Fruit fly (Drosophila melanogaster) whole organism, embryonic: Measurements from ENCODE around the gene LysRS.
A peak's percentile ranks its signal among the peaks of the same experiment; 100 is the strongest.

Experiments
- Atf-2 ChIP-seq: fragments of 200-800 bp; sonication (Bioruptor generic); optimal IDR thresholded peaks from 2 replicates; lab custom pipeline; 2016; ENCODE audit warnings: missing biosample characterization, missing genetic modification characterization
- Atf3 ChIP-seq: fragments of 200-800 bp; sonication (Bioruptor generic); optimal IDR thresholded peaks from 3 replicates; lab custom pipeline; 2016; ENCODE audit warnings: missing biosample characterization, missing genetic modification characterization
- B-H1 ChIP-seq: fragments of 200-800 bp; sonication (Bioruptor generic); IDR thresholded peaks from 3 replicates; pipeline ENCODE4 v1.3.6; 2022; ENCODE audit warnings: missing biosample characterization, missing genetic modification characterization
- Bdp1 ChIP-seq: fragments of 200-800 bp; sonication (Bioruptor generic); optimal IDR thresholded peaks from 3 replicates; lab custom pipeline; 2016; ENCODE audit warnings: missing biosample characterization, missing genetic modification characterization
- CG12391 ChIP-seq: fragments of 200-800 bp; sonication (Bioruptor generic); optimal IDR thresholded peaks from 3 replicates; lab custom pipeline; 2018; ENCODE audit warnings: missing biosample characterization, mild to moderate bottlenecking, missing genetic modification characterization, moderate library complexity
- CG12659 ChIP-seq: fragments of 200-800 bp; sonication (Bioruptor generic); optimal IDR thresholded peaks from 3 replicates; lab custom pipeline; 2017; ENCODE audit warnings: mild to moderate bottlenecking, missing biosample characterization, missing genetic modification reagents, missing genetic modification characterization
- CG14014 ChIP-seq: fragments of 200-800 bp; sonication (Bioruptor generic); IDR thresholded peaks from 2 replicates; pipeline ENCODE4 v1.3.6; 2022; ENCODE audit warnings: missing biosample characterization, missing genetic modification characterization
- CG14710 ChIP-seq: fragments of 200-800 bp; sonication (Bioruptor generic); optimal IDR thresholded peaks from 3 replicates; lab custom pipeline; 2019; ENCODE audit warnings: missing biosample characterization, mild to moderate bottlenecking, missing genetic modification characterization, moderate library complexity
- CG14860 ChIP-seq: fragments of 200-800 bp; sonication (Bioruptor generic); IDR thresholded peaks from 3 replicates; pipeline ENCODE4 v1.3.6; 2022; ENCODE audit warnings: missing biosample characterization, missing genetic modification characterization; ENCODE audit not compliant: partially characterized antibody
- CG15601 ChIP-seq: fragments of 200-800 bp; sonication (Bioruptor generic); optimal IDR thresholded peaks from 3 replicates; lab custom pipeline; 2019; ENCODE audit warnings: missing biosample characterization, mild to moderate bottlenecking, missing genetic modification characterization, moderate library complexity
- CG17186 ChIP-seq: fragments of 200-800 bp; sonication (Bioruptor generic); optimal IDR thresholded peaks from 3 replicates; lab custom pipeline; 2017; ENCODE audit warnings: missing biosample characterization, missing genetic modification reagents, missing genetic modification characterization
- CG17328 ChIP-seq: fragments of 200-800 bp; sonication (Bioruptor generic); IDR thresholded peaks from 2 replicates; pipeline ENCODE4 v1.3.6; 2022; ENCODE audit warnings: missing biosample characterization, missing genetic modification characterization
- CG17829 ChIP-seq: fragments of 200-800 bp; optimal IDR thresholded peaks from 2 replicates; lab custom pipeline; 2019; ENCODE audit warnings: missing biosample characterization, mild to moderate bottlenecking, missing genetic modification characterization, moderate library complexity
- CG18476 ChIP-seq: fragments of 200-800 bp; sonication (Bioruptor generic); optimal IDR thresholded peaks from 2 replicates; lab custom pipeline; 2016; ENCODE audit warnings: missing biosample characterization, mild to moderate bottlenecking, missing genetic modification characterization
- CG30403 ChIP-seq: fragments of 200-800 bp; sonication (Bioruptor generic); optimal IDR thresholded peaks from 3 replicates; lab custom pipeline; 2016; ENCODE audit warnings: missing biosample characterization, missing genetic modification characterization
- CG32767 ChIP-seq: fragments of 200-800 bp; sonication (Bioruptor generic); IDR thresholded peaks from 2 replicates; pipeline ENCODE4 v1.3.6; 2022; ENCODE audit warnings: missing biosample characterization, missing genetic modification characterization
- CG32772 ChIP-seq: fragments of 200-800 bp; sonication (Bioruptor generic); IDR thresholded peaks from 2 replicates; pipeline ENCODE4 v1.3.6; 2022; ENCODE audit warnings: missing biosample characterization, missing genetic modification characterization
- CG33557 ChIP-seq: fragments of 200-800 bp; sonication (Bioruptor generic); optimal IDR thresholded peaks from 2 replicates; lab custom pipeline; 2019; ENCODE audit warnings: missing biosample characterization, mild to moderate bottlenecking, missing genetic modification characterization, moderate library complexity
- CG3838 ChIP-seq: fragments of 200-800 bp; sonication (Bioruptor generic); optimal IDR thresholded peaks from 3 replicates; lab custom pipeline; 2016; ENCODE audit warnings: missing biosample characterization, missing genetic modification characterization
- CG3847 ChIP-seq: fragments of 200-800 bp; sonication (Bioruptor generic); IDR thresholded peaks from 2 replicates; pipeline ENCODE4 v1.3.6; 2022; ENCODE audit warnings: missing biosample characterization, missing genetic modification characterization
- CG6765 ChIP-seq: fragments of 200-800 bp; sonication (Bioruptor generic); optimal IDR thresholded peaks from 3 replicates; lab custom pipeline; 2017; ENCODE audit warnings: missing biosample characterization, mild to moderate bottlenecking, missing genetic modification characterization
- CG8089 ChIP-seq: fragments of 200-800 bp; sonication (Bioruptor generic); optimal IDR thresholded peaks from 3 replicates; lab custom pipeline; 2016; ENCODE audit warnings: missing biosample characterization, missing genetic modification characterization
- CG8765 ChIP-seq: fragments of 200-800 bp; sonication (Bioruptor generic); IDR thresholded peaks from 2 replicates; pipeline ENCODE4 v1.3.6; 2022; ENCODE audit warnings: missing biosample characterization, missing genetic modification characterization
- Chrac-16 ChIP-seq: fragments of 200-800 bp; sonication (Bioruptor generic); optimal IDR thresholded peaks from 3 replicates; lab custom pipeline; 2016; ENCODE audit warnings: missing biosample characterization, missing genetic modification characterization
- D ChIP-seq, 2 experiments: fragments of 200-800 bp in 1 of 2; fragments of >200 bp in 1 of 2; sonication (Bioruptor generic) in 1 of 2; optimal IDR thresholded peaks; 2 replicates in 1 of 2; 3 replicates in 1 of 2; lab custom pipeline; 2017; ENCODE audit warnings: mild to moderate bottlenecking in 1 of 2, missing biosample characterization in 1 of 2, missing genetic modification characterization in 1 of 2, missing genetic modification reagents in 1 of 2
- Deaf1 ChIP-seq: fragments of 200-800 bp; optimal IDR thresholded peaks from 3 replicates; lab custom pipeline; 2019; ENCODE audit warnings: missing biosample characterization, mild to moderate bottlenecking, missing genetic modification characterization, moderate library complexity
- Dip3 ChIP-seq: fragments of 200-800 bp; sonication (Bioruptor generic); optimal IDR thresholded peaks from 3 replicates; lab custom pipeline; 2016; ENCODE audit warnings: missing biosample characterization, missing genetic modification characterization
- Hand ChIP-seq: fragments of 200-800 bp; sonication (Bioruptor generic); optimal IDR thresholded peaks from 2 replicates; lab custom pipeline; 2017; ENCODE audit warnings: mild to moderate bottlenecking, missing biosample characterization, missing genetic modification reagents, missing genetic modification characterization
- Hr3 ChIP-seq: fragments of 200-800 bp; sonication (Bioruptor generic); optimal IDR thresholded peaks from 3 replicates; lab custom pipeline; 2016; ENCODE audit warnings: missing biosample characterization, missing genetic modification characterization
- Mrtf ChIP-seq: fragments of 200-800 bp; sonication (Bioruptor generic); IDR thresholded peaks from 3 replicates; pipeline ENCODE4 v1.3.6; 2022; ENCODE audit warnings: missing biosample characterization, missing genetic modification characterization
- PHDP ChIP-seq: fragments of 200-800 bp; sonication (Bioruptor generic); optimal IDR thresholded peaks from 3 replicates; lab custom pipeline; 2018; ENCODE audit warnings: missing biosample characterization, mild to moderate bottlenecking, missing genetic modification characterization, moderate library complexity
- Ptx1 ChIP-seq: fragments of 200-800 bp; sonication (Bioruptor generic); IDR thresholded peaks from 2 replicates; pipeline ENCODE4 v1.3.6; 2022; ENCODE audit warnings: missing biosample characterization, missing genetic modification characterization
- Ravus ChIP-seq: fragments of 200-800 bp; sonication (Bioruptor generic); IDR thresholded peaks from 2 replicates; pipeline ENCODE4 v1.3.6; 2022; ENCODE audit warnings: missing biosample characterization, missing genetic modification characterization
- Six4 ChIP-seq: fragments of 200-800 bp; sonication (Bioruptor generic); optimal IDR thresholded peaks from 2 replicates; lab custom pipeline; 2016; ENCODE audit warnings: missing biosample characterization, missing genetic modification characterization
- aop ChIP-seq: fragments of 200-800 bp; sonication (Bioruptor generic); IDR thresholded peaks from 2 replicates; pipeline ENCODE4 v1.3.6; 2022; ENCODE audit warnings: missing biosample characterization, missing genetic modification characterization
- bcd ChIP-seq: fragments of 200-800 bp; sonication (Bioruptor generic); optimal IDR thresholded peaks from 2 replicates; lab custom pipeline; 2017; ENCODE audit warnings: missing biosample characterization, mild to moderate bottlenecking, missing genetic modification characterization
- bigmax ChIP-seq: fragments of 200-800 bp; sonication (Bioruptor generic); optimal IDR thresholded peaks from 2 replicates; lab custom pipeline; 2018; ENCODE audit warnings: missing biosample characterization, mild to moderate bottlenecking, missing genetic modification characterization
- caup ChIP-seq: fragments of 200-800 bp; sonication (Bioruptor generic); optimal IDR thresholded peaks from 3 replicates; lab custom pipeline; 2017; ENCODE audit warnings: missing biosample characterization, mild to moderate bottlenecking, missing genetic modification characterization, moderate library complexity; ENCODE audit not compliant: severe bottlenecking
- chif ChIP-seq, 2 experiments: fragments of 200-800 bp; sonication (Bioruptor generic); optimal IDR thresholded peaks; 3 replicates each; lab custom pipeline; 2016; ENCODE audit warnings: missing biosample characterization in 2 of 2, missing genetic modification characterization in 2 of 2
- esg ChIP-seq: fragments of 200-800 bp; sonication (Bioruptor generic); conservative IDR thresholded peaks from 2 replicates; pipeline ENCODE4 v1.3.6; 2022; ENCODE audit warnings: missing biosample characterization, missing genetic modification characterization
- ewg ChIP-seq: fragments of 200-800 bp; sonication (Bioruptor generic); optimal IDR thresholded peaks from 3 replicates; lab custom pipeline; 2017; ENCODE audit warnings: mild to moderate bottlenecking, missing biosample characterization, missing genetic modification reagents, missing genetic modification characterization
- hth ChIP-seq: fragments of >200 bp; optimal IDR thresholded peaks from 2 replicates; lab custom pipeline; 2017; ENCODE audit warnings: inconsistent platforms
- jing ChIP-seq: fragments of 200-800 bp; sonication (Bioruptor generic); optimal IDR thresholded peaks from 2 replicates; lab custom pipeline; 2018; ENCODE audit warnings: missing biosample characterization, mild to moderate bottlenecking, missing genetic modification characterization
- nerfin-2 ChIP-seq: fragments of 200-800 bp; sonication (Bioruptor generic); IDR thresholded peaks from 2 replicates; pipeline ENCODE4 v1.3.6; 2022; ENCODE audit warnings: missing biosample characterization, missing genetic modification characterization; ENCODE audit not compliant: partially characterized antibody
- nmo ChIP-seq: fragments of 200-800 bp; sonication (Bioruptor generic); optimal IDR thresholded peaks from 2 replicates; lab custom pipeline; 2018; ENCODE audit warnings: missing biosample characterization, mild to moderate bottlenecking, missing genetic modification characterization, moderate library complexity
- org-1 ChIP-seq: fragments of 200-800 bp; sonication (Bioruptor generic); optimal IDR thresholded peaks from 2 replicates; lab custom pipeline; 2017; ENCODE audit warnings: missing biosample characterization, missing genetic modification characterization
- pros ChIP-seq: fragments of 200-800 bp; sonication (Bioruptor generic); optimal IDR thresholded peaks from 3 replicates; lab custom pipeline; 2019; ENCODE audit warnings: missing biosample characterization, mild to moderate bottlenecking, missing genetic modification characterization, moderate library complexity
- repo ChIP-seq: fragments of 200-800 bp; sonication (Bioruptor generic); optimal IDR thresholded peaks from 2 replicates; lab custom pipeline; 2016; ENCODE audit warnings: missing biosample characterization, missing genetic modification characterization
- sima ChIP-seq: fragments of 200-800 bp; sonication (Bioruptor generic); optimal IDR thresholded peaks from 2 replicates; lab custom pipeline; 2016; ENCODE audit warnings: missing biosample characterization, missing genetic modification characterization
- sr ChIP-seq: fragments of 200-800 bp; sonication (Bioruptor generic); IDR thresholded peaks from 3 replicates; pipeline ENCODE4 v1.3.6; 2022; ENCODE audit warnings: missing biosample characterization, missing genetic modification characterization
- tgo ChIP-seq: fragments of 200-800 bp; sonication (Bioruptor generic); IDR thresholded peaks from 3 replicates; pipeline ENCODE4 v1.3.6; 2022; ENCODE audit warnings: missing biosample characterization, missing genetic modification characterization
- trem ChIP-seq: fragments of 200-800 bp; optimal IDR thresholded peaks from 3 replicates; lab custom pipeline; 2019; ENCODE audit warnings: missing biosample characterization, mild to moderate bottlenecking, missing genetic modification characterization, moderate library complexity

Gene LysRS

DNA sequence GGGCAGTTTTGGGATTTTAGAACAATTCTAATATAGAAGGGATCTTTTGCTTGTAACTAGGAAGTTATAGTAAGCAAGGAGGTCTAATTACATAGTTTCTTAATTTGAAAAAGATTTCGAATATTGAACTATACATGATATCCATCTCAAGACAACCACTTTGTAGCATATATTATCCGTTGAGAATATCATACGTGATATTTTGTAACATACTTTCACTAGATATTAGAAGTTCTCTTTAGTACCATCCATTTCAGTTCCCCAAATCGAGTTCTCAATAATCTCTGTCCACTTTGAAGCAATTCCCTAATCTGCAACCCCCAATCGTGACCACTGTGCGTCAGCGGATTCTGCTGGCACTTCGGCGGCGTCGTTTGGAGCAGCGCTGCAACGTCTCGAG, 6.8 kb upstream of the LysRS start (continued):
- TF ChIP-seq bigmax (GFP tag; lab: Kevin White, UChicago): no peak
- no peak for TF ChIP-seq Ravus (GFP tag; lab: Robert Waterston, UW)
- peak; percentile 39 for TF ChIP-seq CG12391 (tag; lab: Kevin White, UChicago)
- peak; percentile 1 for TF ChIP-seq Atf-2 (GFP tag; lab: Kevin White, UChicago)
- no peak for TF ChIP-seq B-H1 (GFP tag; lab: Robert Waterston, UW)
- peak; percentile 36 for TF ChIP-seq CG30403 (GFP tag; lab: Kevin White, UChicago)
- no peak for TF ChIP-seq sr (GFP tag; lab: Robert Waterston, UW)
- TF ChIP-seq Atf3: no peak
- no peak for TF ChIP-seq CG3847 (GFP tag; lab: Robert Waterston, UW)
- no peak for TF ChIP-seq jing
- no peak for TF ChIP-seq hth (lab: Kevin White, UChicago)
- no peak for TF ChIP-seq repo (GFP tag; lab: Kevin White, UChicago)
- TF ChIP-seq CG6765 (GFP tag; lab: Kevin White, UChicago): no peak
- no peak for TF ChIP-seq Mrtf
- no peak for TF ChIP-seq Deaf1 (tag; lab: Kevin White, UChicago)
- no peak for TF ChIP-seq Hr3 (GFP tag; lab: Kevin White, UChicago)
- peak; percentile 50; the same call in 1 of the 2 replicates for TF ChIP-seq CG32772 (GFP tag; lab: Robert Waterston, UW)
- TF ChIP-seq CG14860 (GFP tag; lab: Robert Waterston, UW): no peak
- no peak for TF ChIP-seq pros (GFP tag; lab: Kevin White, UChicago)
- peak; percentile 37 for TF ChIP-seq CG17829 (tag; lab: Kevin White, UChicago)
- no peak for TF ChIP-seq CG18476 (GFP tag; lab: Kevin White, UChicago)
- TF ChIP-seq PHDP (tag; lab: Kevin White, UChicago): no peak
- no peak for TF ChIP-seq esg (GFP tag; lab: Robert Waterston, UW)
- TF ChIP-seq tgo (GFP tag; lab: Robert Waterston, UW): no peak
- peak; percentile 60 for TF ChIP-seq nmo (GFP tag; lab: Kevin White, UChicago)
- TF ChIP-seq CG14710 (tag; lab: Kevin White, UChicago): peak; percentile 32
- no peak for TF ChIP-seq CG8765 (GFP tag; lab: Robert Waterston, UW)
- peak; percentile 13 for TF ChIP-seq CG12659 (GFP tag; lab: Kevin White, UChicago)
- no peak for TF ChIP-seq CG32767 (GFP tag; lab: Robert Waterston, UW)
- no peak for TF ChIP-seq CG17186
- TF ChIP-seq aop (GFP tag; lab: Robert Waterston, UW): no peak
- peak; percentile 6 for TF ChIP-seq ewg
- TF ChIP-seq nerfin-2: no peak
- TF ChIP-seq chif (GFP tag; optimal IDR thresholded peaks at IDR 0.05; lab: Kevin White, UChicago): peak in 1 of 2 experiments; percentile 1
- TF ChIP-seq CG14014 (GFP tag; lab: Robert Waterston, UW): no peak
- peak; percentile 16 for TF ChIP-seq Chrac-16
- peak; percentile 15 for TF ChIP-seq CG33557 (GFP tag; lab: Kevin White, UChicago)
- no peak for TF ChIP-seq Dip3 (GFP tag; lab: Kevin White, UChicago)
- TF ChIP-seq sima (GFP tag; lab: Kevin White, UChicago): no peak
- no peak for TF ChIP-seq Bdp1 (GFP tag; lab: Kevin White, UChicago)
- TF ChIP-seq CG17328: no peak
- peak; percentile 32 for TF ChIP-seq org-1 (GFP tag; lab: Kevin White, UChicago)
- no peak for TF ChIP-seq CG3838
- no peak for TF ChIP-seq D (optimal IDR thresholded peaks at IDR 0.05; lab: Kevin White, UChicago)
- peak; percentile 50 for TF ChIP-seq D (GFP tag; optimal IDR thresholded peaks at IDR 0.05; lab: Kevin White, UChicago)
- peak; percentile 11 for TF ChIP-seq CG15601 (tag; lab: Kevin White, UChicago)
- no peak for TF ChIP-seq Six4 (GFP tag; lab: Kevin White, UChicago)
- TF ChIP-seq Hand (GFP tag; lab: Kevin White, UChicago): no peak
- no peak for TF ChIP-seq bcd
- no peak for TF ChIP-seq trem (tag; lab: Kevin White, UChicago)
- no peak for TF ChIP-seq caup (GFP tag; lab: Kevin White, UChicago)
- TF ChIP-seq CG8089 (GFP tag; lab: Kevin White, UChicago): no peak
- no peak for TF ChIP-seq Ptx1 (GFP tag; lab: Robert Waterston, UW)
